Worm (Caenorhabditis elegans) whole organism, L2 larva: ENCODE measurements around the gene F55B11.7.
"Not testable (repeated sequence)": the region's sequence is repeated elsewhere in the genome, so short reads cannot be mapped to it uniquely, and the experiment has no call there.

ENCODE experiments used
- F13H6.1 ChIP-seq: sonication (generic microtip); optimal IDR thresholded peaks from 2 replicates; lab custom pipeline; 2016; ENCODE audit warnings: missing genetic modification characterization, missing compliant biosample characterization
- Y55F3AM.14 ChIP-seq: fragments of 200-800 bp; sonication (Bioruptor generic); optimal IDR thresholded peaks from 2 replicates; lab custom pipeline; 2018; ENCODE audit warnings: mild to moderate bottlenecking, missing genetic modification characterization, missing compliant biosample characterization
- ZK546.5 ChIP-seq: sonication (generic microtip); optimal IDR thresholded peaks from 2 replicates; lab custom pipeline; 2017; ENCODE audit warnings: missing biosample characterization, missing genetic modification characterization
- aly-2 ChIP-seq: fragments of 150-350 bp; optimal IDR thresholded peaks from 2 replicates; lab custom pipeline; 2014; ENCODE audit warnings: missing biosample characterization, missing genetic modification characterization
- ama-1 ChIP-seq: fragments of 150-350 bp; optimal IDR thresholded peaks from 2 replicates; lab custom pipeline; 2018; ENCODE audit warnings: inconsistent platforms
- blmp-1 ChIP-seq: sonication (generic microtip); optimal IDR thresholded peaks from 2 replicates; lab custom pipeline; 2017; ENCODE audit warnings: missing genetic modification characterization, mild to moderate bottlenecking, missing compliant biosample characterization, antibody characterized with exemption, moderate library complexity; ENCODE audit not compliant: insufficient read depth
- ceh-82 ChIP-seq: fragments of 150-350 bp; optimal IDR thresholded peaks from 2 replicates; lab custom pipeline; 2014; ENCODE audit warnings: missing biosample characterization, missing genetic modification characterization
- crh-2 ChIP-seq: sonication (generic microtip); optimal IDR thresholded peaks from 2 replicates; lab custom pipeline; 2017; ENCODE audit warnings: missing biosample characterization, missing genetic modification characterization
- egl-27 ChIP-seq: sonication (generic microtip); optimal IDR thresholded peaks from 3 replicates; lab custom pipeline; 2017; ENCODE audit warnings: missing biosample characterization, missing genetic modification reagents, missing genetic modification characterization
- elt-1 ChIP-seq: fragments of 150-350 bp; optimal IDR thresholded peaks from 2 replicates; lab custom pipeline; 2014; ENCODE audit warnings: missing biosample characterization, missing genetic modification characterization
- elt-3 ChIP-seq: sonication (generic microtip); optimal IDR thresholded peaks from 2 replicates; lab custom pipeline; 2017; ENCODE audit warnings: missing biosample characterization, missing genetic modification characterization
- fos-1 ChIP-seq: fragments of 150-350 bp; optimal IDR thresholded peaks from 2 replicates; lab custom pipeline; 2014; ENCODE audit warnings: missing biosample characterization, missing genetic modification characterization
- gmeb-1 ChIP-seq: fragments of 150-350 bp; optimal IDR thresholded peaks from 2 replicates; lab custom pipeline; 2014; ENCODE audit warnings: missing biosample characterization, missing genetic modification characterization
- lin-11 ChIP-seq: fragments of 150-350 bp; sonication (generic microtip); optimal IDR thresholded peaks from 2 replicates; lab custom pipeline; 2014; ENCODE audit warnings: missing biosample characterization, missing genetic modification characterization, inconsistent platforms, mixed read lengths
- lin-13 ChIP-seq: fragments of 150-350 bp; optimal IDR thresholded peaks from 2 replicates; lab custom pipeline; 2014; ENCODE audit warnings: missing biosample characterization, missing genetic modification reagents, missing genetic modification characterization
- lsy-2 ChIP-seq, 2 experiments: fragments of 150-350 bp in 1 of 2; sonication (generic microtip) in 1 of 2; optimal IDR thresholded peaks; 2 replicates each; lab custom pipeline; 2014 to 2017; ENCODE audit warnings: missing biosample characterization in 2 of 2, missing genetic modification characterization in 2 of 2
- nhr-10 ChIP-seq: sonication (generic microtip); optimal IDR thresholded peaks from 2 replicates; lab custom pipeline; 2017; ENCODE audit warnings: missing biosample characterization, missing genetic modification characterization
- nhr-12 ChIP-seq: fragments of 150-350 bp; optimal IDR thresholded peaks from 2 replicates; lab custom pipeline; 2014; ENCODE audit warnings: missing biosample characterization, missing genetic modification characterization
- nhr-129 ChIP-seq: fragments of 150-350 bp; optimal IDR thresholded peaks from 2 replicates; lab custom pipeline; 2014; ENCODE audit warnings: missing biosample characterization, missing genetic modification characterization
- nhr-21 ChIP-seq: fragments of 150-350 bp; optimal IDR thresholded peaks from 2 replicates; lab custom pipeline; 2014; ENCODE audit warnings: missing biosample characterization, missing genetic modification characterization
- nhr-23 ChIP-seq: fragments of 150-350 bp; optimal IDR thresholded peaks from 2 replicates; lab custom pipeline; 2014; ENCODE audit warnings: missing biosample characterization, missing genetic modification reagents, missing genetic modification characterization
- nhr-25 ChIP-seq: fragments of 150-350 bp; sonication (generic microtip); optimal IDR thresholded peaks from 3 replicates; lab custom pipeline; 2014; ENCODE audit warnings: missing biosample characterization, missing genetic modification characterization
- nhr-6 ChIP-seq: fragments of 150-350 bp; optimal IDR thresholded peaks from 2 replicates; lab custom pipeline; 2014; ENCODE audit warnings: missing biosample characterization, missing genetic modification characterization
- nhr-77 ChIP-seq: fragments of 150-350 bp; optimal IDR thresholded peaks from 2 replicates; lab custom pipeline; 2014; ENCODE audit warnings: missing biosample characterization, missing genetic modification characterization
- peb-1 ChIP-seq: fragments of 150-350 bp; optimal IDR thresholded peaks from 2 replicates; lab custom pipeline; 2014; ENCODE audit warnings: missing biosample characterization, missing genetic modification characterization
- sem-4 ChIP-seq: fragments of 150-350 bp; optimal IDR thresholded peaks from 2 replicates; lab custom pipeline; 2014; ENCODE audit warnings: missing biosample characterization, missing genetic modification reagents, missing genetic modification characterization
- skn-1 ChIP-seq: sonication (generic microtip); optimal IDR thresholded peaks from 2 replicates; lab custom pipeline; 2017; ENCODE audit warnings: missing biosample characterization, missing genetic modification characterization
- sma-9 ChIP-seq, 2 experiments: fragments of 150-350 bp in 1 of 2; sonication (generic microtip) in 1 of 2; optimal IDR thresholded peaks; 2 replicates each; lab custom pipeline; 2014 to 2016; ENCODE audit warnings: missing genetic modification characterization in 2 of 2, mild to moderate bottlenecking in 1 of 2, missing biosample characterization in 1 of 2, missing compliant biosample characterization in 1 of 2, missing genetic modification reagents in 1 of 2, moderate library complexity in 1 of 2
- snpc-4 ChIP-seq: fragments of 150-350 bp; optimal IDR thresholded peaks from 2 replicates; lab custom pipeline; 2014; ENCODE audit warnings: missing biosample characterization, missing genetic modification characterization
- unc-62 ChIP-seq: fragments of 150-350 bp; optimal IDR thresholded peaks from 2 replicates; lab custom pipeline; 2014; ENCODE audit warnings: missing biosample characterization, missing genetic modification reagents, missing genetic modification characterization
- zag-1 ChIP-seq: fragments of 150-350 bp; optimal IDR thresholded peaks from 2 replicates; lab custom pipeline; 2014; ENCODE audit warnings: missing biosample characterization, missing genetic modification characterization
- ztf-1 ChIP-seq: fragments of 200-800 bp; sonication (Bioruptor generic); conservative IDR thresholded peaks from 2 replicates; pipeline ENCODE4 v1.3.6; 2022; ENCODE audit warnings: missing genetic modification characterization, missing compliant biosample characterization
- ztf-11 ChIP-seq: sonication (generic microtip); optimal IDR thresholded peaks from 2 replicates; lab custom pipeline; 2017; ENCODE audit warnings: missing biosample characterization, missing genetic modification characterization
- ztf-4 ChIP-seq: fragments of 150-350 bp; optimal IDR thresholded peaks from 2 replicates; lab custom pipeline; 2014; ENCODE audit warnings: missing biosample characterization, missing genetic modification characterization

The F55B11.7 gene

DNA sequence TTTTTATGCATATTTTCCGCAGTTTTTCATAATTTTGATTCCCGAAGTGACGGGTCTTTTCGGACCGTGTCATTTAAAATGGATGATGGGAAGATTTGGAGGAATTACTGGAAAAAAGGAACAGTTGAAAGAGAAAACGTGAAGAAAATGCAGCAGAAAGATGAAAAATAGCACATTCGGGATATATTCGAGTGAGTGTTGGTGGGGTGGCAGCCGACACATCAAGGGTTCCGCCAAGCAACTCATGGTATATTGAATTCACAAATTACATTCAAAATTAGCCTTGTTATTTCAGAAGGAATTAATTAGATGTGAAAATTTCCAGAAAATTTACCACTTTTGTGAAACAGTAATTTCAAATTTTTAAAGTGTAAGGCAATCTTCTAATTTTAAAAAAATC lies 22.2 kb upstream of the F55B11.7 start, which contains the start of gene tra-3:
tra-3 (minus strand) TSS at position 107 of the 400 bp plus-strand sequence.
- TF ChIP-seq nhr-77 (tag; lab: Kevin White, UChicago): no peak
- TF ChIP-seq, all 48 proteins: peak for 0

DNA sequence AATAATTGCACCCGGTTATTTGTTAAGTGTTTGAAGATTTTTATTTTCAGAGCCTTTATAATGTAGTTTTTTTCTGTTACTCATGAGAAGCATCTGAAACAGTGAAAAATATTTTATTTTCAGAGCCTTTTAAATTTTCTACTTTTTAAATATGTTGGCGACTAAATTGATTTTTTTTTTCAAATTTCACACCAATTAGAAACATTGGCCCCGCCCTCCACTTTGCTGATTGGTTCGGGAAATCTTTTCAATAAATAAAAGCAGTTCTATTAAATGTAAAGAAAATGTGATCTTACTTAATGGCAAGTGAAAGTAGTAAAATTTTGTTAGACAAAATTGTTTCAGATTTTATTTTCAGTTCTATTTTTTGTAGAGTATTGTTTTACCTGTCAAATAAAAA lies 15.6 kb upstream of the F55B11.7 start:
- TF ChIP-seq elt-3 (tag; lab: Kevin White, UChicago) (no peak), fos-1 (tag; lab: Kevin White, UChicago) (no peak), peb-1 (tag; lab: Kevin White, UChicago) (no peak), Y55F3AM.14 (GFP tag; lab: Kevin White, UChicago) (no peak), ztf-11 (no peak), sem-4 (tag; lab: Kevin White, UChicago) (no peak), elt-1 (tag; lab: Kevin White, UChicago) (no peak), nhr-25 (tag; lab: Kevin White, UChicago) (no peak), unc-62 (GFP tag; lab: Kevin White, UChicago) (no peak), ZK546.5 (tag; lab: Kevin White, UChicago) (no peak), nhr-21 (tag; lab: Kevin White, UChicago) (no peak), F13H6.1 (tag; lab: Kevin White, UChicago) (no peak), egl-27 (no peak), gmeb-1 (tag; lab: Kevin White, UChicago) (no peak), blmp-1 (tag; lab: Kevin White, UChicago) (no peak), nhr-6 (tag; lab: Kevin White, UChicago) (no peak), lin-13 (GFP tag; lab: Kevin White, UChicago) (no peak), ztf-4 (no peak), aly-2 (tag; lab: Kevin White, UChicago) (no peak)
- TF ChIP-seq, all 48 proteins: peak for 0

DNA sequence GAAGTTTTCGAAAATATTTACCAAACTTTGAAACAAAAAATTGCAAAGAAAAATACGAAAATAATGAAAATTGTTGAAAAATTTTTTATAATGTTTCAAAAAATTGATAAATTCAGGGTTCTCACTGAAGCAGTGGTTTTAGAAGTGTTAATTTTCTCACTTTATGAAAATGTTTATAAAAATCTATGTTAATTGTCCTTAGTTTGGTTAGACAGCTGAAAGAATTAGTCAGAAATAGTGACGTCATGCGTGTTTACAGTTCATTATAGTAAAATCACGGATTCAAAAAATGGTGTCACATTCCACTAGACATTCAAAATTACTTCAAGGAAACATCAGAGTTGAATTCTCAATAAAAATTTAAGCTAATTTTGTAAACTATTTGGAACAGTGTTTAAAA lies 14.1 kb upstream of the F55B11.7 start:
- TF ChIP-seq lin-11 (tag; lab: Kevin White, UChicago): no peak
- no peak for TF ChIP-seq blmp-1 (tag; lab: Kevin White, UChicago)
- TF ChIP-seq egl-27: no peak
- no peak for TF ChIP-seq Y55F3AM.14 (GFP tag; lab: Kevin White, UChicago)
- TF ChIP-seq ztf-1 (GFP tag; lab: Robert Waterston, UW): no peak

DNA sequence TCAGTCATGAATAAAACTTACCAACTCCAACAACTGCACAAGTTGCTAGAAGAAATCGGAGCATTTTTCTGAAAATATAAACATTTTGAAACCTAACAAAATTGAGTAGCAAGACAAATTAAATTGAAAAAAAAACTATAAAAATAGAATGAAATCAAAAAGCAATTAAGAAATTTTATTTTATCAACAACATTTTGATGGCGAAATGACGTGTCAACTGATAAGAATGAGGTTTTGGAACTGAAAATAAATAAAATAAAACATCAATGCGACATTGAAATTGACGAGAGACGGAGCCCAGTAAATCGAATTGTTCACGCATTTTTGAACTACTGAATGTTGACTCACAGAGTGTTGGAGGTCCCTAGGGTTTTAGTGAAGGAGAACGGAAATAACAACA lies 9.0 kb upstream of the F55B11.7 start, which contains the start of gene F55B11.4:
F55B11.4 (minus strand) TSS at position 68 of the 400 bp plus-strand sequence.
- peak; percentile 82 for TF ChIP-seq fos-1 (tag; lab: Kevin White, UChicago)
- no peak for TF ChIP-seq nhr-21 (tag; lab: Kevin White, UChicago)
- no peak for TF ChIP-seq snpc-4 (tag; lab: Kevin White, UChicago)
- TF ChIP-seq ceh-82 (tag; lab: Kevin White, UChicago): no peak
- peak; percentile 84 for TF ChIP-seq crh-2 (tag; lab: Kevin White, UChicago)
- no peak for TF ChIP-seq skn-1
- TF ChIP-seq, all 48 proteins: peak for 2

DNA sequence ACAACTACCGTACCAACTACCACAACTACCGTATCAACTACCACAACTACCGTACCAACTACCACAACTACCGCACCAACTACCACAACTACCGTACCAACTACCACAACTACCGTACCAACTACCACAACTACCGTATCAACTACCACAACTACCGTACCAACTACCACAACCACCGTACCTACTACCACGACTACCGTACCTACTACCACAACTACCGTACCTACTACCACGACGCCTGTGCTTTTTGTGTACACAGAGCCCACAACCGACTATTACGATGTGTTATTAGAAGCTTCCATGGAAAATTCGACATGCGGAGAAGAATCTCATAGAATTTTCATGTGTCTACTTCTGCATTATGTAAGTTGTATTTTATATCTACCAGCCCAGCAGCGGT lies 5.6 kb upstream of the F55B11.7 start, which contains the start of gene F55B11.5:
F55B11.5 (plus strand) TSS at position 301 of the 400 bp plus-strand sequence.
- not testable (repeated sequence) for TF ChIP-seq unc-62 (GFP tag; lab: Kevin White, UChicago); nhr-10; lsy-2 (tag; optimal IDR thresholded peaks at IDR 0.05; lab: Kevin White, UChicago)

DNA sequence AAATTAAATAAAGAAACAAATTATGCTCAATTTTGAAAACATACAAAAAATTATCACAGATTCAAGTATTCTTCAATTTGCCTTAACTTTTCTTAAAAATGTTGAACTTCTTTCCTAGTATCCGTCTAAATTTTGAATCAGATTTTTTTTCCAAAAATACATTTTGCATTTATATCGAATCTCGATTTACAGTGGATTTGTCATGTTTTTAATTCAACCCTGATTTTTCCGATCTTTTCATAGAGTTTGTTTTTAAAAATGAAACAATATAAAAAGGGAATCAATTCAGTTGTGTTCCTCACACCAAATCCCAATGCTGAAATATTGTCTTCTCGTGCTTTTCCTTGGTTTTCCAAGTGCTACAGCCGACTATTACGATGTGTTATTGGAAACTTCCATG lies 2.6 kb upstream of the F55B11.7 start, which contains the start of gene F55B11.3:
F55B11.3 (plus strand) TSS at position 301 of the 400 bp plus-strand sequence.
- TF ChIP-seq nhr-10 (no peak), ceh-82 (tag; lab: Kevin White, UChicago) (no peak)

DNA sequence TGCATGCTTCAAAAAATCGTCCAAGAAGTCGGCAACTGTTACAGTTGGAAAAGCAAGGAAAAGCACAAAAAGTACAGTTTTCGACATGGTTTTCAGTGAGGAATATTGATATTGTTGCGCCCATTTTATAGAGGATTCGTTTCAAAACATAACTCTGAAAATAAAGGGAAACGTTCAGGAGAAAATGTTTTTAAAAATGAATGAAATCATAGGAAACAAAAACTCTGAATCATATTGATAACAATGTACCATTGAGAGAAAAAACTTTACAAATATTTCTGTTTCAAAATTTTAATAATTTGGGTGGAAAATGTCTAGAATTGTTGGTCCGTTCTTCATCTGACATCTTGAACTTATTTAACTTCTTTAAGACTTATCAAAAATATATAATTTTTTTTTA lies 1.4 kb upstream of the F55B11.7 start, which contains the start of gene F55B11.2:
F55B11.2 (minus strand) TSS at position 101 of the 400 bp plus-strand sequence.
- TF ChIP-seq nhr-25 (tag; lab: Kevin White, UChicago) (no peak), nhr-23 (tag; lab: Kevin White, UChicago) (no peak), fos-1 (tag; lab: Kevin White, UChicago) (no peak), sma-9 (GFP tag; optimal IDR thresholded peaks at IDR 0.05; lab: Kevin White, UChicago) (no peak), sma-9 (tag; optimal IDR thresholded peaks at IDR 0.05; lab: Kevin White, UChicago) (no peak), nhr-129 (tag; lab: Kevin White, UChicago) (no peak), ceh-82 (tag; lab: Kevin White, UChicago) (no peak), nhr-12 (tag; lab: Kevin White, UChicago) (no peak), sem-4 (tag; lab: Kevin White, UChicago) (no peak), nhr-10 (no peak), ama-1 (no peak), F13H6.1 (tag; lab: Kevin White, UChicago) (no peak), zag-1 (tag; lab: Kevin White, UChicago) (no peak), nhr-6 (tag; lab: Kevin White, UChicago) (no peak), aly-2 (tag; lab: Kevin White, UChicago) (no peak)
